Worm (Caenorhabditis elegans): ENCODE measurements around the gene C34C12.12.

ce11 chrIII:3488224-3488623 is 35.2 kb downstream of the C34C12.12 start, which contains the start of gene C34C12.7:
- TF ChIP-seq aly-2 (tag; optimal IDR thresholded peaks at IDR 0.05) (no peak), elt-2 (tag; optimal IDR thresholded peaks at IDR 0.05) (no peak), unc-130 (tag; optimal IDR thresholded peaks at IDR 0.05) (no peak), nhr-84 (tag; optimal IDR thresholded peaks at IDR 0.05) (no peak), nhr-11 (tag; optimal IDR thresholded peaks at IDR 0.05) (no peak), lin-15B (tag; optimal IDR thresholded peaks at IDR 0.05) (no peak), unc-62 (GFP tag; optimal IDR thresholded peaks at IDR 0.05) (no peak)
